Fruit fly (Drosophila melanogaster): ENCODE measurements around the gene Ir94e.
A peak's percentile ranks its signal among the peaks of the same experiment; 100 is the strongest.

Gene Ir94e

DNA sequence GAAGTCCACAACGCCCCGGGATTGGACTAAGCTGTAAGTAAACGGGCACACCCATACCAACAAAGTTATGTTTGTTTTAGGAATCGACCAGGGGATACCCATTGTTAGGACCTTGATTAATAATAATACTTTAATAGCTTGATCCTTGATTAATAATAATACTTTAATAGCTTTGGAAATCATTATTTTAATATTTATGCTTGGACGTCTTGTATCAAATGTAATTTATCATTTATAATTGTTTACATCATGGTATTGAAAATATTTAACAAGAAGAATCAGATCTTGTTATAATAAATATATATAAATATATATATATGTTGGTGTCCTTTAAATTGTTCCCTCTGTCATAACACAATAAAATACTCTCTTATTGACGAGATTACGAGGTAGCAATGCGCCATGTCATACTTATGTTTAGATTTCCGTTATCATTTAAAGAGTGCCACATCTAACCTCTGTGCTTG is 48.4 kb upstream of the Ir94e start (continued):
- TF ChIP-seq Drgx (GFP tag; IDR thresholded peaks at IDR 0.05) = peak; percentile 79
- TF ChIP-seq Mrtf (GFP tag; IDR thresholded peaks at IDR 0.05) = peak; percentile 47; the same call in 1 of the 3 replicates
- TF ChIP-seq ssp (GFP tag; IDR thresholded peaks at IDR 0.05) = peak; percentile 64
- TF ChIP-seq MTF-1 (GFP tag; optimal IDR thresholded peaks at IDR 0.05; ENCODE audit: borderline replicate concordance) = peak; percentile 31
- peak; percentile 70 for TF ChIP-seq scrt (GFP tag; optimal IDR thresholded peaks at IDR 0.05)
- TF ChIP-seq ab (GFP tag; optimal IDR thresholded peaks at IDR 0.05) = no peak
- peak; percentile 65 for TF ChIP-seq CG2202 (tag; optimal IDR thresholded peaks at IDR 0.05)
- peak; percentile 45 for TF ChIP-seq kah (GFP tag; optimal IDR thresholded peaks at IDR 0.05)
- no peak for TF ChIP-seq ato (GFP tag; IDR thresholded peaks at IDR 0.05; ENCODE audit: partially characterized antibody)
- TF ChIP-seq CG10543 (GFP tag; optimal IDR thresholded peaks at IDR 0.05) = peak; percentile 50
- TF ChIP-seq CG8388 (GFP tag; optimal IDR thresholded peaks at IDR 0.05) = peak; percentile 83
- no peak for TF ChIP-seq Gsc (GFP tag; IDR thresholded peaks at IDR 0.05)
- peak; percentile 67 for TF ChIP-seq CG3847 (GFP tag; IDR thresholded peaks at IDR 0.05)
- TF ChIP-seq bab2 (GFP tag; optimal IDR thresholded peaks at IDR 0.05) = peak; percentile 11
- TF ChIP-seq CG7556 (GFP tag; optimal IDR thresholded peaks at IDR 0.05) = peak; percentile 90
- peak; percentile 48; the same call in 1 of the 2 replicates for TF ChIP-seq CG4404 (GFP tag; IDR thresholded peaks at IDR 0.05)
- peak; percentile 81 for TF ChIP-seq ci (GFP tag; IDR thresholded peaks at IDR 0.05)
- TF ChIP-seq sim (GFP tag; IDR thresholded peaks at IDR 0.05) = peak; percentile 30; the same call in 1 of the 2 replicates
- TF ChIP-seq Lhr (GFP tag; optimal IDR thresholded peaks at IDR 0.05) = peak; percentile 13
- peak; percentile 97 for TF ChIP-seq CG15269 (tag; optimal IDR thresholded peaks at IDR 0.05)
- TF ChIP-seq Adf1 (GFP tag; IDR thresholded peaks at IDR 0.05) = peak; percentile 26
- TF ChIP-seq CG11247 (GFP tag; IDR thresholded peaks at IDR 0.05) = peak; percentile 75; the same call in 1 of the 2 replicates
- peak; percentile 88 for TF ChIP-seq CG17829 (tag; optimal IDR thresholded peaks at IDR 0.05)
- peak; percentile 54 for TF ChIP-seq CG15696 (tag; optimal IDR thresholded peaks at IDR 0.05)
- peak; percentile 88 for TF ChIP-seq CG8924 (tag; optimal IDR thresholded peaks at IDR 0.05)
- peak; percentile 95 for TF ChIP-seq grau (tag; optimal IDR thresholded peaks at IDR 0.05)
- TF ChIP-seq gt (GFP tag; IDR thresholded peaks at IDR 0.05) = 0 out of 2 replicates have a peak, but pooled peaks have one; percentile 35
- TF ChIP-seq B-H2 (GFP tag; optimal IDR thresholded peaks at IDR 0.05) = peak; percentile 72
- TF ChIP-seq Eip74EF (GFP tag; optimal IDR thresholded peaks at IDR 0.05) = peak in 1 of 2 experiments; percentile 88
- no peak for TF ChIP-seq luna (GFP tag; optimal IDR thresholded peaks at IDR 0.05)
- peak; percentile 73 for TF ChIP-seq zen (tag; optimal IDR thresholded peaks at IDR 0.05)
- TF ChIP-seq hth (optimal IDR thresholded peaks at IDR 0.05) = no peak
- TF ChIP-seq CG12391 (tag; optimal IDR thresholded peaks at IDR 0.05) = peak; percentile 96
- TF ChIP-seq tup (GFP tag; optimal IDR thresholded peaks at IDR 0.05) = peak; percentile 9
- no peak for TF ChIP-seq CG9609 (GFP tag; optimal IDR thresholded peaks at IDR 0.05)
- TF ChIP-seq CG31224 (GFP tag; IDR thresholded peaks at IDR 0.05) = peak; percentile 49; the same call in 1 of the 2 replicates
- TF ChIP-seq wek (GFP tag; optimal IDR thresholded peaks at IDR 0.05) = no peak
- TF ChIP-seq CG9215 (GFP tag; IDR thresholded peaks at IDR 0.05) = peak; percentile 58
- no peak for TF ChIP-seq mirr (GFP tag; optimal IDR thresholded peaks at IDR 0.05)
- TF ChIP-seq Hsf (GFP tag; optimal IDR thresholded peaks at IDR 0.05) = peak; percentile 38
- TF ChIP-seq tin (GFP tag; optimal IDR thresholded peaks at IDR 0.05) = peak; percentile 62
- peak; percentile 78 for TF ChIP-seq CG1602 (GFP tag; optimal IDR thresholded peaks at IDR 0.05)
- TF ChIP-seq Taf1 (GFP tag; IDR thresholded peaks at IDR 0.05) = peak; percentile 65
- TF ChIP-seq CG18619 (GFP tag; optimal IDR thresholded peaks at IDR 0.05) = peak; percentile 88
- TF ChIP-seq CG6254 (GFP tag; optimal IDR thresholded peaks at IDR 0.05) = peak; percentile 35
- no peak for TF ChIP-seq aop (GFP tag; IDR thresholded peaks at IDR 0.05)
- TF ChIP-seq Hey (tag; optimal IDR thresholded peaks at IDR 0.05) = no peak
- TF ChIP-seq CG2712 (tag; optimal IDR thresholded peaks at IDR 0.05) = peak; percentile 90
- peak; percentile 33 for TF ChIP-seq CG15514 (GFP tag; optimal IDR thresholded peaks at IDR 0.05)
- TF ChIP-seq h (optimal IDR thresholded peaks at IDR 0.05) = no peak
- peak; percentile 46; the same call in 1 of the 3 replicates for TF ChIP-seq Dbx (GFP tag; IDR thresholded peaks at IDR 0.05)

Measured in whole organism, embryonic.